Fruit fly (Drosophila melanogaster): Measurements from ENCODE around the gene CG31010.

Gene CG31010

dm6 chr3R:30710442-30710841 is 4.5 kb upstream of the CG31010 start:
- TF ChIP-seq CG6276 (GFP tag; optimal IDR thresholded peaks at IDR 0.05) (no peak), acj6 (GFP tag; optimal IDR thresholded peaks at IDR 0.05) (no peak), Eip78C (GFP tag) (no peak), Sox102F (GFP tag; optimal IDR thresholded peaks at IDR 0.05) (no peak), fkh (GFP tag; optimal IDR thresholded peaks at IDR 0.05) (no peak), CG6854 (GFP tag; optimal IDR thresholded peaks at IDR 0.05) (no peak), Smox (GFP tag; optimal IDR thresholded peaks at IDR 0.05) (no peak), CG8119 (GFP tag; IDR thresholded peaks at IDR 0.05) (no peak), cyc (GFP tag; optimal IDR thresholded peaks at IDR 0.05) (no peak)

- TF ChIP-seq dsx (GFP tag; optimal IDR thresholded peaks at IDR 0.05; ENCODE audit: poor library complexity, severe bottlenecking) (no peak), svp (GFP tag) (peak; percentile 73), Lpt (GFP tag; optimal IDR thresholded peaks at IDR 0.05) (no peak)
Measured at dm6 chr3R:30709270-30709669, 3.3 kb upstream of the CG31010 start.

- peak; percentile 60 for TF ChIP-seq svp (GFP tag)
- no peak for TF ChIP-seq CG6854 (GFP tag; optimal IDR thresholded peaks at IDR 0.05)
Measured at dm6 chr3R:30699165-30699564, 6.8 kb downstream of the CG31010 start.

dm6 chr3R:30697038-30697437 is 8.9 kb downstream of the CG31010 start, which contains the start of gene Pka-C2:
Gene Pka-C2 (minus strand): TSS chr3R:30697138.
- TF ChIP-seq fd59A (GFP tag; optimal IDR thresholded peaks at IDR 0.05) (no peak), pdm3 (GFP tag; optimal IDR thresholded peaks at IDR 0.05) (no peak), Gug (GFP tag; IDR thresholded peaks at IDR 0.05) (no peak), CG4318 (GFP tag; optimal IDR thresholded peaks at IDR 0.05) (no peak), Ets96B (tag; optimal IDR thresholded peaks at IDR 0.05) (no peak), eg (GFP tag; IDR thresholded peaks at IDR 0.05) (no peak), svp (GFP tag) (no peak), esn (GFP tag; optimal IDR thresholded peaks at IDR 0.05) (no peak), Eip75B (GFP tag; optimal IDR thresholded peaks at IDR 0.05) (no peak), CG6163 (GFP tag; IDR thresholded peaks at IDR 0.05) (no peak), CG10669 (GFP tag; optimal IDR thresholded peaks at IDR 0.05) (no peak)

dm6 chr3R:30695398-30695797 is 10.5 kb downstream of the CG31010 start, which contains the start of gene CG12069:
Gene CG12069 (minus strand): TSS chr3R:30695498.
- TF ChIP-seq Hr38 (GFP tag; optimal IDR thresholded peaks at IDR 0.05) (no peak), Ets21C (GFP tag; optimal IDR thresholded peaks at IDR 0.05) (no peak), fd85E (GFP tag; optimal IDR thresholded peaks at IDR 0.05) (no peak), Eip75B (GFP tag; optimal IDR thresholded peaks at IDR 0.05) (no peak), dac (GFP tag; optimal IDR thresholded peaks at IDR 0.05) (no peak), dsx (GFP tag; optimal IDR thresholded peaks at IDR 0.05; ENCODE audit: poor library complexity, severe bottlenecking) (no peak), Met (GFP tag; optimal IDR thresholded peaks at IDR 0.05) (no peak), CG8119 (GFP tag; IDR thresholded peaks at IDR 0.05) (no peak)

dm6 chr3R:30690251-30690650 is 15.7 kb downstream of the CG31010 start, which contains the start of gene Spn100A:
Gene Spn100A (plus strand): TSS chr3R:30690642.
- TF ChIP-seq CG6854 (GFP tag; optimal IDR thresholded peaks at IDR 0.05) (peak; percentile 19), Hr38 (GFP tag; optimal IDR thresholded peaks at IDR 0.05) (no peak), Eip78C (GFP tag) (no peak), lz (GFP tag; optimal IDR thresholded peaks at IDR 0.05) (no peak), CG8119 (GFP tag; IDR thresholded peaks at IDR 0.05) (no peak), CG11762 (GFP tag; optimal IDR thresholded peaks at IDR 0.05; ENCODE audit: insufficient read depth) (no peak), Ets96B (tag; optimal IDR thresholded peaks at IDR 0.05) (no peak), Sox102F (GFP tag; optimal IDR thresholded peaks at IDR 0.05) (peak; percentile 24), Blimp-1 (GFP tag; optimal IDR thresholded peaks at IDR 0.05) (peak; percentile 99), CG1621 (tag; optimal IDR thresholded peaks at IDR 0.05) (no peak), Gug (GFP tag; IDR thresholded peaks at IDR 0.05) (no peak), Eip75B (GFP tag; optimal IDR thresholded peaks at IDR 0.05) (peak; percentile 28), svp (GFP tag) (peak; percentile 10), dsx (GFP tag; optimal IDR thresholded peaks at IDR 0.05; ENCODE audit: poor library complexity, severe bottlenecking) (no peak), Sox15 (GFP tag; optimal IDR thresholded peaks at IDR 0.05) (no peak), CG31627 (GFP tag; optimal IDR thresholded peaks at IDR 0.05) (no peak), fkh (GFP tag; optimal IDR thresholded peaks at IDR 0.05) (peak; percentile 34), CG8319 (GFP tag; optimal IDR thresholded peaks at IDR 0.05) (no peak), Sox14 (GFP tag; optimal IDR thresholded peaks at IDR 0.05) (peak; percentile 48), CG3032 (tag; optimal IDR thresholded peaks at IDR 0.05) (no peak)

Data from whole organism, prepupa.